Fruit fly (Drosophila melanogaster) whole organism, embryonic: Measurements from ENCODE around the gene CG7366.

ENCODE experiments used
- Adf1 ChIP-seq: fragments of 200-800 bp; sonication (Bioruptor generic); IDR thresholded peaks from 2 replicates; pipeline ENCODE4 v1.3.6; 2022; ENCODE audit warnings: missing biosample characterization, missing genetic modification characterization
- Atf6 ChIP-seq: fragments of 200-800 bp; sonication (Bioruptor generic); IDR thresholded peaks from 2 replicates; pipeline ENCODE4 v1.3.6; 2022; ENCODE audit warnings: missing biosample characterization, missing genetic modification characterization
- BEAF-32 ChIP-seq: fragments of 200-800 bp; sonication (Bioruptor generic); optimal IDR thresholded peaks from 3 replicates; lab custom pipeline; 2017; ENCODE audit warnings: missing biosample characterization, missing genetic modification characterization, mild to moderate bottlenecking, moderate library complexity, missing genetic modification reagents
- Bdp1 ChIP-seq: fragments of 200-800 bp; sonication (Bioruptor generic); optimal IDR thresholded peaks from 3 replicates; lab custom pipeline; 2016; ENCODE audit warnings: missing biosample characterization, missing genetic modification characterization
- Bgb ChIP-seq: fragments of 200-800 bp; sonication (Bioruptor generic); IDR thresholded peaks from 2 replicates; pipeline ENCODE4 v1.3.6; 2022; ENCODE audit warnings: missing biosample characterization, missing genetic modification characterization; ENCODE audit not compliant: partially characterized antibody
- CG11696 ChIP-seq: fragments of 200-800 bp; sonication (Bioruptor generic); IDR thresholded peaks from 2 replicates; pipeline ENCODE4 v1.3.6; 2022; ENCODE audit warnings: missing biosample characterization, missing genetic modification characterization
- CG11723 ChIP-seq: fragments of 200-800 bp; sonication (Bioruptor generic); optimal IDR thresholded peaks from 2 replicates; lab custom pipeline; 2017; ENCODE audit warnings: missing biosample characterization, mild to moderate bottlenecking, missing genetic modification characterization
- CG12155 ChIP-seq: fragments of 200-800 bp; sonication (Bioruptor generic); optimal IDR thresholded peaks from 3 replicates; lab custom pipeline; 2016; ENCODE audit warnings: missing biosample characterization, missing genetic modification characterization
- CG12659 ChIP-seq: fragments of 200-800 bp; sonication (Bioruptor generic); optimal IDR thresholded peaks from 3 replicates; lab custom pipeline; 2017; ENCODE audit warnings: mild to moderate bottlenecking, missing biosample characterization, missing genetic modification reagents, missing genetic modification characterization
- CG13287 ChIP-seq: fragments of 200-800 bp; sonication (Bioruptor generic); IDR thresholded peaks from 2 replicates; pipeline ENCODE4 v1.3.6; 2022; ENCODE audit warnings: missing biosample characterization, missing genetic modification characterization; ENCODE audit not compliant: partially characterized antibody
- CG14014 ChIP-seq: fragments of 200-800 bp; sonication (Bioruptor generic); IDR thresholded peaks from 2 replicates; pipeline ENCODE4 v1.3.6; 2022; ENCODE audit warnings: missing biosample characterization, missing genetic modification characterization
- CG16813 ChIP-seq: fragments of 200-800 bp; sonication (Bioruptor generic); IDR thresholded peaks from 3 replicates; pipeline ENCODE4 v1.3.6; 2022; ENCODE audit warnings: missing biosample characterization, missing genetic modification characterization; ENCODE audit not compliant: partially characterized antibody
- CG17829 ChIP-seq: fragments of 200-800 bp; optimal IDR thresholded peaks from 2 replicates; lab custom pipeline; 2019; ENCODE audit warnings: missing biosample characterization, mild to moderate bottlenecking, missing genetic modification characterization, moderate library complexity
- CG2889 ChIP-seq: fragments of 200-800 bp; sonication (Bioruptor generic); IDR thresholded peaks from 3 replicates; pipeline ENCODE4 v1.3.6; 2022; ENCODE audit warnings: missing biosample characterization, missing genetic modification characterization
- CG30403 ChIP-seq: fragments of 200-800 bp; sonication (Bioruptor generic); optimal IDR thresholded peaks from 3 replicates; lab custom pipeline; 2016; ENCODE audit warnings: missing biosample characterization, missing genetic modification characterization
- CG33213 ChIP-seq: fragments of 200-800 bp; sonication (Bioruptor generic); optimal IDR thresholded peaks from 3 replicates; lab custom pipeline; 2016; ENCODE audit warnings: missing biosample characterization, missing genetic modification characterization
- CG34376 ChIP-seq: fragments of 200-800 bp; sonication (Bioruptor generic); optimal IDR thresholded peaks from 2 replicates; lab custom pipeline; 2018; ENCODE audit warnings: missing biosample characterization, mild to moderate bottlenecking, missing genetic modification characterization
- CG42726 ChIP-seq: fragments of 200-800 bp; sonication (Bioruptor generic); IDR thresholded peaks from 2 replicates; pipeline ENCODE4 v1.3.6; 2022; ENCODE audit warnings: missing biosample characterization, missing genetic modification characterization; ENCODE audit not compliant: partially characterized antibody
- CG4707 ChIP-seq: fragments of 200-800 bp; sonication (Bioruptor generic); optimal IDR thresholded peaks from 2 replicates; lab custom pipeline; 2018; ENCODE audit warnings: missing biosample characterization, mild to moderate bottlenecking, missing genetic modification characterization, moderate library complexity
- CG7372 ChIP-seq: fragments of 200-800 bp; sonication (Bioruptor generic); IDR thresholded peaks from 2 replicates; pipeline ENCODE4 v1.3.6; 2022; ENCODE audit warnings: missing biosample characterization, missing genetic modification characterization
- CG9932 ChIP-seq: fragments of 200-800 bp; sonication (Bioruptor generic); IDR thresholded peaks from 2 replicates; pipeline ENCODE4 v1.3.6; 2022; ENCODE audit warnings: missing biosample characterization, missing genetic modification characterization
- CoRest ChIP-seq: fragments of 200-800 bp; sonication (Bioruptor generic); optimal IDR thresholded peaks from 3 replicates; lab custom pipeline; 2018; ENCODE audit warnings: missing biosample characterization, mild to moderate bottlenecking, missing genetic modification characterization, moderate library complexity
- Dad ChIP-seq: fragments of 200-800 bp; sonication (Bioruptor generic); optimal IDR thresholded peaks from 3 replicates; lab custom pipeline; 2016; ENCODE audit warnings: missing biosample characterization, missing genetic modification characterization
- Dp ChIP-seq: fragments of 200-800 bp; sonication (Bioruptor generic); optimal IDR thresholded peaks from 2 replicates; lab custom pipeline; 2018; ENCODE audit warnings: missing biosample characterization, mild to moderate bottlenecking, missing genetic modification characterization, moderate library complexity
- HmgZ ChIP-seq: fragments of 200-800 bp; sonication (Bioruptor generic); optimal IDR thresholded peaks from 2 replicates; lab custom pipeline; 2018; ENCODE audit warnings: missing biosample characterization, mild to moderate bottlenecking, missing genetic modification characterization
- Hr51 ChIP-seq, 2 experiments: fragments of 200-800 bp; sonication (Bioruptor generic); optimal IDR thresholded peaks; 2 replicates in 1 of 2; 3 replicates in 1 of 2; lab custom pipeline; 2016 to 2018; ENCODE audit warnings: missing biosample characterization in 2 of 2, missing genetic modification characterization in 2 of 2, mild to moderate bottlenecking in 1 of 2, moderate library complexity in 1 of 2
- Mad ChIP-seq: fragments of 200-800 bp; sonication (Bioruptor generic); optimal IDR thresholded peaks from 2 replicates; lab custom pipeline; 2016; ENCODE audit warnings: missing biosample characterization, missing genetic modification characterization
- Rfx ChIP-seq: fragments of 200-800 bp; sonication (Bioruptor generic); IDR thresholded peaks from 2 replicates; pipeline ENCODE4 v1.3.6; 2022; ENCODE audit warnings: missing biosample characterization, missing genetic modification characterization
- Sry-β ChIP-seq: fragments of 200-800 bp; sonication (Bioruptor generic); optimal IDR thresholded peaks from 2 replicates; lab custom pipeline; 2018; ENCODE audit warnings: missing biosample characterization, mild to moderate bottlenecking, missing genetic modification characterization, moderate library complexity
- abd-A ChIP-seq: fragments of 200-800 bp; sonication (Bioruptor generic); optimal IDR thresholded peaks from 3 replicates; lab custom pipeline; 2019; ENCODE audit warnings: missing biosample characterization, mild to moderate bottlenecking, missing genetic modification characterization, moderate library complexity
- ac ChIP-seq: fragments of 200-800 bp; sonication (Bioruptor generic); optimal IDR thresholded peaks from 3 replicates; lab custom pipeline; 2017; ENCODE audit warnings: missing biosample characterization, mild to moderate bottlenecking, missing genetic modification characterization
- bigmax ChIP-seq: fragments of 200-800 bp; sonication (Bioruptor generic); optimal IDR thresholded peaks from 2 replicates; lab custom pipeline; 2018; ENCODE audit warnings: missing biosample characterization, mild to moderate bottlenecking, missing genetic modification characterization
- crp ChIP-seq, 2 experiments: fragments of 200-800 bp; sonication (Bioruptor generic); optimal IDR thresholded peaks; 2 replicates in 1 of 2; 3 replicates in 1 of 2; lab custom pipeline; 2017; ENCODE audit warnings: missing biosample characterization in 2 of 2, missing genetic modification characterization in 2 of 2, mild to moderate bottlenecking in 1 of 2, moderate library complexity in 1 of 2
- dpn ChIP-seq, 2 experiments: fragments of 200-800 bp; sonication (Bioruptor generic); optimal IDR thresholded peaks; 3 replicates each; lab custom pipeline; 2016; ENCODE audit warnings: missing biosample characterization in 2 of 2, missing genetic modification characterization in 2 of 2
- eyg ChIP-seq: fragments of 200-800 bp; sonication (Bioruptor generic); optimal IDR thresholded peaks from 3 replicates; lab custom pipeline; 2016; ENCODE audit warnings: missing biosample characterization, missing genetic modification characterization
- fru ChIP-seq: fragments of >200 bp; optimal IDR thresholded peaks from 2 replicates; lab custom pipeline; 2017
- ftz-f1 ChIP-seq: fragments of 200-800 bp; sonication (Bioruptor generic); optimal IDR thresholded peaks from 2 replicates; lab custom pipeline; 2016; ENCODE audit warnings: missing biosample characterization, missing genetic modification characterization
- knrl ChIP-seq: fragments of 200-800 bp; sonication (Bioruptor generic); IDR thresholded peaks from 3 replicates; pipeline ENCODE4 v1.3.6; 2022; ENCODE audit warnings: missing biosample characterization, missing genetic modification characterization; ENCODE audit not compliant: partially characterized antibody
- luna ChIP-seq: fragments of 200-800 bp; sonication (Bioruptor generic); optimal IDR thresholded peaks from 2 replicates; lab custom pipeline; 2016; ENCODE audit warnings: missing biosample characterization, missing genetic modification characterization
- nmo ChIP-seq: fragments of 200-800 bp; sonication (Bioruptor generic); optimal IDR thresholded peaks from 2 replicates; lab custom pipeline; 2018; ENCODE audit warnings: missing biosample characterization, mild to moderate bottlenecking, missing genetic modification characterization, moderate library complexity
- org-1 ChIP-seq: fragments of 200-800 bp; sonication (Bioruptor generic); optimal IDR thresholded peaks from 2 replicates; lab custom pipeline; 2017; ENCODE audit warnings: missing biosample characterization, missing genetic modification characterization
- pros ChIP-seq: fragments of 200-800 bp; sonication (Bioruptor generic); optimal IDR thresholded peaks from 3 replicates; lab custom pipeline; 2019; ENCODE audit warnings: missing biosample characterization, mild to moderate bottlenecking, missing genetic modification characterization, moderate library complexity
- sens ChIP-seq: fragments of 200-800 bp; sonication (Bioruptor generic); peaks from one replicate; lab custom pipeline; 2016; ENCODE audit warnings: missing biosample characterization, missing genetic modification characterization
- sqz ChIP-seq: fragments of 200-800 bp; sonication (Bioruptor generic); optimal IDR thresholded peaks from 3 replicates; lab custom pipeline; 2018; ENCODE audit warnings: missing biosample characterization, mild to moderate bottlenecking, missing genetic modification characterization
- unc-4 ChIP-seq: fragments of 200-800 bp; sonication (Bioruptor generic); IDR thresholded peaks from 2 replicates; pipeline ENCODE4 v1.3.6; 2022; ENCODE audit warnings: missing biosample characterization, missing genetic modification characterization; ENCODE audit not compliant: partially characterized antibody
- vfl ChIP-seq: fragments of 200-800 bp; sonication (Bioruptor generic); optimal IDR thresholded peaks from 2 replicates; lab custom pipeline; 2016; ENCODE audit warnings: missing biosample characterization, missing genetic modification characterization
- zfh2 ChIP-seq: fragments of 200-800 bp; sonication (Bioruptor generic); optimal IDR thresholded peaks from 2 replicates; lab custom pipeline; 2016; ENCODE audit warnings: missing biosample characterization, missing genetic modification characterization

The CG7366 gene

DNA sequence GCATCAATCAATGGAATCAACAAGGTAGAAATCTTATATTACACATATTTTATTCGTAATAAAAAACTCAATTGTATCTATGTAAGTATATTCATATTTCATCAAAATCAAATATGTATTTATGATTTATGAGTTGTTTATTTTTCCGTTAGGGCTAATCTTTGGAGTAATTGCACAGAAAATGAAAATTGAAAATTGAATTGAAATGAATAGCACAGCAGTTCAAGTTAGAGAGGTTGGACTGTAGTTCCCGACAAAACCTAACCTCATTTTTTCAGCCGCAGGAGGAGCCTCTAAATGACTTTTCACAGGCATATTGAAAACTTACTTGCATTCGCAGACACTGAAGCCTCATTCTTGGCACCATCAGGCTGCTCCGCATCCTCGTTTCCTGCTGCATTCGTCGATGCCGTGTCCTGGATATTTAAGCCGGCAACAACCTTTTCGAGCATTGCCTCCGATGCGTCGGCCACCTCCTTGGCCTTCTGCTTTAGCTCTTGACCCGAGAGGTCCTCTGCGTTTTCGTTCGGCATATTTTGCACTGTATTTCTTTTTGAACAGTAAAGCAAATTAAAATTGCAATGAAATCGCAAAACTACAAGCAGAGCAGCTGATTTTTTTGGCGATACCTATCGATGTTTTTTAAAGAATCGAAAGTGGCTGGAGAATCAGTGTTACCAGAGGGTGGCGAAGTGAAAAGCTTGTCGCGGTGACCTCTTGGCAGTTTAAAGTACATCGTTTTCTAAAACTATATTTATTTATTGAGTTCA, 24.2 kb downstream of the CG7366 start, which contains the start of gene Nmt (continued):
- TF ChIP-seq abd-A (tag; lab: Kevin White, UChicago): no peak
- no peak for TF ChIP-seq CG11723 (GFP tag; lab: Kevin White, UChicago)
- peak; percentile 83 for TF ChIP-seq CG13287 (GFP tag; lab: Robert Waterston, UW)
- TF ChIP-seq Bdp1 (GFP tag; lab: Kevin White, UChicago): no peak
- TF ChIP-seq CG34376 (GFP tag; lab: Kevin White, UChicago): no peak
- TF ChIP-seq Sry-β (GFP tag; lab: Kevin White, UChicago): no peak
- no peak for TF ChIP-seq Rfx (GFP tag; lab: Robert Waterston, UW)
- no peak for TF ChIP-seq eyg (GFP tag; lab: Kevin White, UChicago)
- no peak for TF ChIP-seq org-1
- no peak for TF ChIP-seq sqz (GFP tag; lab: Kevin White, UChicago)
- peak; percentile 1 for TF ChIP-seq CG12155 (GFP tag; lab: Kevin White, UChicago)
- TF ChIP-seq Atf6 (GFP tag; lab: Robert Waterston, UW): peak; percentile 48; the same call in 1 of the 2 replicates
- peak; percentile 25 to 90 for TF ChIP-seq crp (GFP tag; optimal IDR thresholded peaks at IDR 0.05; lab: Kevin White, UChicago)
- peak; percentile 6 for TF ChIP-seq CG12659
- no peak for TF ChIP-seq pros (GFP tag; lab: Kevin White, UChicago)
- TF ChIP-seq CG33213 (GFP tag; lab: Kevin White, UChicago): no peak

DNA sequence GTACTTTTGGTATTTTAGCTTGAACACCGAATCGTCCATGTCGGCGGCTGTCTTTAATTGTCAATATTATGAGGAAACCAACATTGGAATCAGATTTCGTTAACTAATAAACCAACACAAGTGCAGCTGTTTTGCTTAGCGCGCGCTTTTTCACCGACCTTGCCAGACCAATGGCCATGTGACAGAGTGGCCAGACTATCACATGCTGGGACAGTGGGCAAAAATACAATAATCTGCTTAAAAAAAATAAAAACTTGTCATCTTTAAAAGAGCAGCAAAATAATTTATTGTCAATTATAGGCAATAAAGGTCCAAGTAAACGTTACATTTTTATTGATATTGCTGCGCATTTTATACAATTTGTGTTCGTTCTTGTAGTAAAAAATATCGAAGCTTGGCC, 26.4 kb downstream of the CG7366 start, which contains the start of gene RecQ4:
Gene RecQ4, minus strand, starts transcription at position 161 of the 400 bp plus-strand sequence.
- TF ChIP-seq Dp (GFP tag; lab: Kevin White, UChicago) (peak; percentile 97), CG17829 (tag; lab: Kevin White, UChicago) (no peak), luna (GFP tag; lab: Kevin White, UChicago) (no peak), zfh2 (GFP tag; lab: Kevin White, UChicago) (peak; percentile 10), Mad (GFP tag; lab: Kevin White, UChicago) (peak; percentile 18), CG16813 (GFP tag; lab: Robert Waterston, UW) (peak; percentile 58), knrl (GFP tag; lab: Robert Waterston, UW) (peak; percentile 26; the same call in 1 of the 3 replicates), BEAF-32 (peak; percentile 36), vfl (GFP tag; lab: Kevin White, UChicago) (peak; percentile 48), CG12659 (no peak), CG9932 (GFP tag; lab: Robert Waterston, UW) (0 out of 2 replicates have a peak, but pooled peaks have one; percentile 24), sens (GFP tag; lab: Kevin White, UChicago) (peak; percentile 77), unc-4 (GFP tag; lab: Robert Waterston, UW) (0 out of 2 replicates have a peak, but pooled peaks have one; percentile 29), CG4707 (GFP tag; lab: Kevin White, UChicago) (peak; percentile 100), Hr51 (GFP tag; optimal IDR thresholded peaks at IDR 0.05; lab: Kevin White, UChicago) (no peak), Adf1 (GFP tag; lab: Robert Waterston, UW) (no peak), nmo (GFP tag; lab: Kevin White, UChicago) (peak; percentile 42), CG2889 (GFP tag; lab: Robert Waterston, UW) (no peak), HmgZ (peak; percentile 40), fru (no peak), ftz-f1 (GFP tag; lab: Kevin White, UChicago) (peak; percentile 9), CG30403 (peak; percentile 26), CG42726 (GFP tag; lab: Robert Waterston, UW) (peak; percentile 52; the same call in 1 of the 2 replicates), CG7372 (GFP tag; lab: Robert Waterston, UW) (no peak), CG14014 (GFP tag; lab: Robert Waterston, UW) (0 out of 2 replicates have a peak, but pooled peaks have one; percentile 19), CG11696 (GFP tag; lab: Robert Waterston, UW) (no peak), ac (GFP tag; lab: Kevin White, UChicago) (peak; percentile 13), bigmax (GFP tag; lab: Kevin White, UChicago) (peak; percentile 54), dpn (GFP tag; optimal IDR thresholded peaks at IDR 0.05; lab: Kevin White, UChicago) (peak in 1 of 2 experiments; percentile 7), Bgb (GFP tag; lab: Robert Waterston, UW) (peak; percentile 39; the same call in 1 of the 2 replicates), CoRest (tag; lab: Kevin White, UChicago) (peak; percentile 35), Dad (GFP tag; lab: Kevin White, UChicago) (peak; percentile 16)
